Worm (Caenorhabditis elegans) whole organism, L4 larva: Measurements from ENCODE around the gene Y49F6B.19.
A peak's percentile ranks its signal among the peaks of the same experiment; 100 is the strongest.

Source experiments
- ZK546.5 ChIP-seq, 2 experiments: sonication (generic microtip); optimal IDR thresholded peaks; 2 replicates each; lab custom pipeline; 2017; ENCODE audit warnings: missing biosample characterization in 2 of 2, missing genetic modification characterization in 2 of 2
- aly-2 ChIP-seq: sonication (generic microtip); optimal IDR thresholded peaks from 2 replicates; lab custom pipeline; 2018; ENCODE audit warnings: missing biosample characterization, missing genetic modification characterization
- ama-1 ChIP-seq: fragments of 150-350 bp; optimal IDR thresholded peaks from 2 replicates; lab custom pipeline; 2014; ENCODE audit warnings: inconsistent platforms, mixed read lengths
- ceh-82 ChIP-seq: sonication (generic microtip); optimal IDR thresholded peaks from 2 replicates; lab custom pipeline; 2017; ENCODE audit warnings: missing biosample characterization, missing genetic modification characterization
- ces-1 ChIP-seq: fragments of 150-350 bp; sonication (generic microtip); optimal IDR thresholded peaks from 4 replicates; lab custom pipeline; 2014; ENCODE audit warnings: missing biosample characterization, missing genetic modification reagents, missing genetic modification characterization
- dve-1 ChIP-seq: sonication (generic microtip); optimal IDR thresholded peaks from 2 replicates; lab custom pipeline; 2017; ENCODE audit warnings: antibody characterized with exemption, mild to moderate bottlenecking, missing genetic modification characterization, missing compliant biosample characterization; ENCODE audit not compliant: insufficient read depth
- lin-39 ChIP-seq: fragments of 150-350 bp; optimal IDR thresholded peaks from 2 replicates; lab custom pipeline; 2014; ENCODE audit warnings: missing biosample characterization, missing genetic modification reagents, missing genetic modification characterization
- mdl-1 ChIP-seq, 2 experiments: fragments of 150-350 bp in 1 of 2; sonication (generic microtip) in 1 of 2; optimal IDR thresholded peaks; 2 replicates each; lab custom pipeline; 2014 to 2017; ENCODE audit warnings: missing biosample characterization in 2 of 2, missing genetic modification characterization in 2 of 2
- mep-1 ChIP-seq: fragments of 150-350 bp; sonication (generic microtip); optimal IDR thresholded peaks from 3 replicates; lab custom pipeline; 2014; ENCODE audit warnings: missing biosample characterization, missing genetic modification characterization
- nhr-11 ChIP-seq: fragments of 150-350 bp; optimal IDR thresholded peaks from 2 replicates; lab custom pipeline; 2014; ENCODE audit warnings: missing biosample characterization, missing genetic modification characterization
- nhr-41 ChIP-seq: fragments of 200-800 bp; sonication (Bioruptor generic); IDR thresholded peaks from 2 replicates; pipeline ENCODE4 v1.3.6; 2022; ENCODE audit warnings: missing genetic modification reagents, missing genetic modification characterization, missing compliant biosample characterization
- nhr-77 ChIP-seq: fragments of 150-350 bp; optimal IDR thresholded peaks from 2 replicates; lab custom pipeline; 2014; ENCODE audit warnings: missing biosample characterization, missing genetic modification characterization
- unc-62 ChIP-seq, 3 experiments: fragments of 150-350 bp in 1 of 3; sonication (generic microtip); optimal IDR thresholded peaks in 2 of 3; peaks in 1 of 3; 1 replicate in 1 of 3; 2 replicates in 2 of 3; lab custom pipeline; 2014 to 2017; ENCODE audit warnings: missing biosample characterization in 3 of 3, missing genetic modification characterization in 3 of 3, missing genetic modification reagents in 3 of 3, missing genotype in 1 of 3

- peak in 1 of 2 experiments; percentile 67 for TF ChIP-seq unc-62 (GFP tag; optimal IDR thresholded peaks at IDR 0.05 in 1 of 2; lab: Kevin White, UChicago)
- no peak for TF ChIP-seq unc-62 (tag; optimal IDR thresholded peaks at IDR 0.05; lab: Kevin White, UChicago)
- TF ChIP-seq lin-39 (tag; lab: Kevin White, UChicago), result no peak
- no peak for TF ChIP-seq dve-1 (tag; lab: Kevin White, UChicago)
- TF ChIP-seq ZK546.5 (tag; optimal IDR thresholded peaks at IDR 0.05; lab: Kevin White, UChicago), result no peak
- no peak for TF ChIP-seq nhr-77
- no peak for TF ChIP-seq mdl-1 (tag; optimal IDR thresholded peaks at IDR 0.05; lab: Kevin White, UChicago)
- TF ChIP-seq aly-2, result no peak
- no peak for TF ChIP-seq ceh-82 (tag; lab: Kevin White, UChicago)
- no peak for TF ChIP-seq ama-1 (lab: Kevin White, UChicago)
- TF ChIP-seq nhr-11 (tag; lab: Kevin White, UChicago), result no peak
- no peak for TF ChIP-seq ces-1
- no peak for TF ChIP-seq mep-1 (tag; lab: Kevin White, UChicago)
- TF ChIP-seq nhr-41 (GFP tag; lab: Robert Waterston, UW), result no peak
These were observed 10.1 kb downstream of the Y49F6B.19 start for ce11 chrII:3502011-3502410.
